Worm (Caenorhabditis elegans): ENCODE results near the gene ddx-35.

Gene ddx-35

DNA sequence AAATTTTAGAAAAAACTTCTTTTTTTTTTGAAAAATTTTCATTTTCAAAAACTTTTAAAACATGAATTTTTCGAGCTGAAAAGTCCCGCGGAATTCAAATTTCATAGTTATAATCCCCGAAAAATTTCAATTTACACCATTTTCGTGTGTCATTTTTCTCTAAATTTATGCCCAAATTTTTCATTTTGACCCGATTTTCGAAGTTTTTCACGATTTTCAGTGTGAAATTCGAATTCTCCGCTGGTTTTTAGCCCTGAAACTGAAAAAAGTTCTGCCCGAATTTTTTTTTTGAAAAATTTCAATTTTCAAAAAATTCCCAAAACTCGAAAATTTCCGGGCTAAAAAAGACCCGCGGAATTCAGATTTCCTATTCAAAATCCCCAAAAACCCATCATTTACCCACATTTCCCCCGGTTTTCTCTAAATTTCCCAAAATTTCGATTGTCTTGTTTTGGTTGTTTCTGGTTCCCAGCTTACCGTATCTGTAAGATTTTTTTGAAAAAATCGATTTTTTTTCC, 45.4 kb downstream of the ddx-35 start (continued):
- TF ChIP-seq D2030.7 (GFP tag; IDR thresholded peaks at IDR 0.05) (no peak), F33H1.4 (GFP tag; IDR thresholded peaks at IDR 0.05) (0 out of 2 replicates have a peak, but pooled peaks have one; percentile 10), dpff-1 (tag; optimal IDR thresholded peaks at IDR 0.05) (no peak), Y79H2A.3 (GFP tag; conservative IDR thresholded peaks at IDR 0.05) (peak; percentile 57; the same call in 1 of the 2 replicates), unc-62 (GFP tag; optimal IDR thresholded peaks at IDR 0.05) (no peak), ztf-28 (GFP tag; IDR thresholded peaks at IDR 0.05) (peak; percentile 65; the same call in 1 of the 2 replicates), Y67H2A.10 (GFP tag; conservative IDR thresholded peaks at IDR 0.05) (no peak; the same call in 1 of the 2 replicates), unc-130 (GFP tag; optimal IDR thresholded peaks at IDR 0.05) (no peak), F52B5.7 (tag; optimal IDR thresholded peaks at IDR 0.05) (no peak), ama-1 (optimal IDR thresholded peaks at IDR 0.05) (no peak), ama-1 (GFP tag; optimal IDR thresholded peaks at IDR 0.05) (no peak), ceh-40 (GFP tag; IDR thresholded peaks at IDR 0.05) (0 out of 2 replicates have a peak, but pooled peaks have one; percentile 17)

DNA sequence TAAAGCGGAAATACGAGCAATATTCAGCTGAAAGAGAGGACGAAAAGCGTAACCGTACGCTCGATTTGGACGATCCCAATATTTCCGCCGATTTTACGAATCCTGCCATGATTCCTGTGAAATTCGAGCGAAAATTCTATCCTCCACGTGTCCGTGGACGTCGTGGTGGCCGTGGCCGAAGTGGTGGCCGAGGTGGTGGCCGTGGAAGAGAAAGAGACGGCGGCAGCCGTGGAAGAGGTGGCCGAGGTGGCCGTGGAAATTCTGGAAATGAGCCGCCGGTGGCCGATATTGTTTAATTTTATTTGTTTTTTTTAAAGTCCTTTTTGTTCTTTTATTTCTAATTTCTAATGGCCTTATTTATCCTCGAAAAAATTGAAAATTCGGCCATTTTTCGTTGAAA, 46.0 kb downstream of the ddx-35 start:
- no peak for TF ChIP-seq cebp-2 (GFP tag; IDR thresholded peaks at IDR 0.05)
- no peak for TF ChIP-seq nfya-2 (GFP tag; IDR thresholded peaks at IDR 0.05)
- no peak for TF ChIP-seq ceh-91 (GFP tag; IDR thresholded peaks at IDR 0.05)
- TF ChIP-seq sea-2 (GFP tag; IDR thresholded peaks at IDR 0.05) = no peak
- peak; percentile 44; the same call in 1 of the 2 replicates for TF ChIP-seq egrh-3 (GFP tag; IDR thresholded peaks at IDR 0.05)
- TF ChIP-seq zfh-2 (GFP tag; conservative IDR thresholded peaks at IDR 0.05) = peak; percentile 74
- TF ChIP-seq atf-7 (tag; optimal IDR thresholded peaks at IDR 0.05) = no peak
- no peak for TF ChIP-seq ceh-40 (GFP tag; IDR thresholded peaks at IDR 0.05)
- no peak for TF ChIP-seq B0035.1 (tag; optimal IDR thresholded peaks at IDR 0.05)
- TF ChIP-seq F33H1.4 (GFP tag; IDR thresholded peaks at IDR 0.05) = no peak
- no peak for TF ChIP-seq aptf-2 (GFP tag; conservative IDR thresholded peaks at IDR 0.05)
- TF ChIP-seq F52B5.7 (tag; optimal IDR thresholded peaks at IDR 0.05) = no peak

DNA sequence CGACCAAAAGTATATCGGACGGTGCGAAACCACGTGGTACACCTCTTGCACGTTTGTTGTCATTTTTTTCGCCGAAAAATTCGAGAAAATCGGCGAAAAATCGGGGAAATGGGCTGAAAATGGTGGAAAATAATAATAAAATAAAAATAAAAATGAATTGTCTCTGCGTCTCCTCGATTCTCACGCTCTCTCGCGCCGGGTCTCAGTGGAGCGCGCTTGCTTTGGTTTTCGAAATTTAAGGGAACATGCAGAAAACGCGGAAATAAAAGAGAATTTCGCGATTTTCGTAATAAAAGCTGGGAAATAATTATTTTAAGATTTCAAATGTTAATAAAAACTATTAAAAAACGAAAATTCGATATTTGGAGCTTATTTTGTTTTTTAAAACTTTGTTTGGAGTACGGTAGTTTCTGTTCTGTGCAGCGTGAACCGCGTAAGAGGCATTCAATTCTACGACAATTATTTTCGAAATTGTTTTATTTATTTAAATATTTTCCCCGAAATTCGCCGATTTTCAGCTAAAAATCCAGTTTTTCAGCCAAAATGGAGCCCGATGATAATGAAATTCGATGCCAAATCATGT, 58.3 kb downstream of the ddx-35 start, which contains the start of the genes ave-1 and M01G5.1:
Gene ave-1, minus strand, starts transcription at position 113 of the 583 bp plus-strand sequence.
Gene M01G5.1, plus strand, starts transcription at position 539 of the 583 bp plus-strand sequence.
- TF ChIP-seq F23B12.7 (tag; optimal IDR thresholded peaks at IDR 0.05; ENCODE audit: insufficient read depth) = peak; percentile 42
- peak; percentile 10 for TF ChIP-seq hrde-1 (tag; optimal IDR thresholded peaks at IDR 0.05; ENCODE audit: borderline replicate concordance)
- TF ChIP-seq snpc-4 (GFP tag; optimal IDR thresholded peaks at IDR 0.05) = no peak
- peak in 1 of 4 experiments; percentile 2 for TF ChIP-seq snpc-4 (tag; optimal IDR thresholded peaks at IDR 0.05)
- peak; percentile 55 for TF ChIP-seq madf-6 (GFP tag; IDR thresholded peaks at IDR 0.05)
- TF ChIP-seq snpc-1.3 (tag; optimal IDR thresholded peaks at IDR 0.05; ENCODE audit: insufficient read depth) = no peak
- 0 out of 2 replicates have a peak, but pooled peaks have one; percentile 4 for TF ChIP-seq madf-8 (GFP tag; conservative IDR thresholded peaks at IDR 0.05)
- peak; percentile 92 for TF ChIP-seq lsl-1 (GFP tag; optimal IDR thresholded peaks at IDR 0.05)
- TF ChIP-seq hmg-1.2 (GFP tag; IDR thresholded peaks at IDR 0.05) = peak; percentile 98
- TF ChIP-seq aptf-3 (GFP tag; IDR thresholded peaks at IDR 0.05) = no peak
- peak; percentile 16 for TF ChIP-seq efl-1 (GFP tag; optimal IDR thresholded peaks at IDR 0.05)
- peak; percentile 42 for TF ChIP-seq lin-54 (GFP tag; optimal IDR thresholded peaks at IDR 0.05)
- TF ChIP-seq dox-1 (GFP tag; IDR thresholded peaks at IDR 0.05) = peak; percentile 41; the same call in 1 of the 2 replicates
- no peak for TF ChIP-seq die-1 (tag; optimal IDR thresholded peaks at IDR 0.05)
- peak; percentile 91 for TF ChIP-seq mcd-1 (GFP tag; IDR thresholded peaks at IDR 0.05)
- no peak for TF ChIP-seq cebp-1 (GFP tag; IDR thresholded peaks at IDR 0.05)
- peak; percentile 54 for TF ChIP-seq cebp-1 (tag; optimal IDR thresholded peaks at IDR 0.05)
- TF ChIP-seq F33H1.4 (GFP tag; IDR thresholded peaks at IDR 0.05) = peak; percentile 30; the same call in 1 of the 2 replicates
- TF ChIP-seq D2030.7 (GFP tag; IDR thresholded peaks at IDR 0.05) = peak; percentile 49
- 0 out of 2 replicates have a peak, but pooled peaks have one; percentile 19 for TF ChIP-seq Y95B8A.8 (GFP tag; IDR thresholded peaks at IDR 0.05)
- no peak for TF ChIP-seq snpc-1.1 (tag; optimal IDR thresholded peaks at IDR 0.05; ENCODE audit: insufficient read depth)
- TF ChIP-seq attf-5 (GFP tag; optimal IDR thresholded peaks at IDR 0.05) = peak; percentile 3
